Fruit fly (Drosophila melanogaster) whole organism, wandering third instar larva: ENCODE measurements around the gene Datp.

Experiments
- Abd-B ChIP-seq: fragments of >200 bp; optimal IDR thresholded peaks from 2 replicates; lab custom pipeline; 2017; ENCODE audit warnings: missing biosample characterization, missing genetic modification characterization
- CG32264 ChIP-seq: fragments of 200-800 bp; sonication (Bioruptor generic); optimal IDR thresholded peaks from 2 replicates; lab custom pipeline; 2016; ENCODE audit warnings: missing biosample characterization, missing genetic modification characterization
- CG9705 ChIP-seq: fragments of 200-800 bp; sonication (Bioruptor generic); optimal IDR thresholded peaks from 2 replicates; lab custom pipeline; 2018; ENCODE audit warnings: missing biosample characterization, mild to moderate bottlenecking, missing genetic modification characterization
- CrebA ChIP-seq: fragments of 200-800 bp; sonication (Bioruptor generic); optimal IDR thresholded peaks from 2 replicates; lab custom pipeline; 2016; ENCODE audit warnings: missing biosample characterization, mild to moderate bottlenecking, missing genetic modification characterization, borderline replicate concordance
- Dfd ChIP-seq: fragments of >200 bp; optimal IDR thresholded peaks from 2 replicates; lab custom pipeline; 2017; ENCODE audit warnings: missing biosample characterization, missing genetic modification characterization
- Dif ChIP-seq: fragments of 200-275, 200-300 bp; sonication (Bioruptor generic); optimal IDR thresholded peaks from 2 replicates; lab custom pipeline; 2018; ENCODE audit warnings: missing biosample characterization, missing genetic modification characterization; ENCODE audit not compliant: partially characterized antibody
- GATAd ChIP-seq: sonication (Bioruptor generic); optimal IDR thresholded peaks from 2 replicates; lab custom pipeline; 2016; ENCODE audit warnings: missing biosample characterization, missing genetic modification characterization
- HLH106 ChIP-seq: fragments of 200-800 bp; optimal IDR thresholded peaks from 3 replicates; lab custom pipeline; 2019; ENCODE audit warnings: missing biosample characterization, mild to moderate bottlenecking, missing genetic modification characterization, moderate library complexity
- Hnf4 ChIP-seq: fragments of 200-800 bp; sonication (Bioruptor generic); optimal IDR thresholded peaks from 2 replicates; lab custom pipeline; 2016; ENCODE audit warnings: missing biosample characterization, mild to moderate bottlenecking, missing genetic modification characterization
- Hr78 ChIP-seq: fragments of >200 bp; optimal IDR thresholded peaks from 2 replicates; lab custom pipeline; 2017; ENCODE audit warnings: missing biosample characterization, missing genetic modification characterization
- Hr83 ChIP-seq: fragments of 200-300 bp; sonication (Bioruptor generic); optimal IDR thresholded peaks from 2 replicates; lab custom pipeline; 2016; ENCODE audit warnings: missing biosample characterization, mild to moderate bottlenecking, missing genetic modification characterization, moderate library complexity; ENCODE audit not compliant: poor library complexity, severe bottlenecking
- Jra ChIP-seq: sonication (Bioruptor generic); optimal IDR thresholded peaks from 2 replicates; lab custom pipeline; 2016; ENCODE audit warnings: missing biosample characterization, missing genetic modification characterization
- Mio ChIP-seq: sonication (Bioruptor generic); optimal IDR thresholded peaks from 2 replicates; lab custom pipeline; 2016; ENCODE audit warnings: missing biosample characterization, missing genetic modification characterization
- Myc ChIP-seq: fragments of >200 bp; optimal IDR thresholded peaks from 2 replicates; lab custom pipeline; 2017
- N ChIP-seq: fragments of >200 bp; optimal IDR thresholded peaks from 2 replicates; lab custom pipeline; 2018; ENCODE audit warnings: missing biosample characterization, missing external identifiers, missing genetic modification characterization
- OdsH ChIP-seq: fragments of 200-800 bp; sonication (Bioruptor generic); optimal IDR thresholded peaks from 2 replicates; lab custom pipeline; 2016; ENCODE audit warnings: missing biosample characterization, mild to moderate bottlenecking, missing genetic modification characterization
- Rel ChIP-seq, 2 experiments: fragments of 200-800 bp; sonication (Bioruptor generic) in 1 of 2; optimal IDR thresholded peaks; 2 replicates in 1 of 2; 3 replicates in 1 of 2; lab custom pipeline; 2016 to 2019; ENCODE audit warnings: mild to moderate bottlenecking in 2 of 2, missing biosample characterization in 2 of 2, missing genetic modification characterization in 2 of 2, moderate library complexity in 1 of 2
- Sp1 ChIP-seq: fragments of 200-800 bp; sonication (Bioruptor generic); optimal IDR thresholded peaks from 3 replicates; lab custom pipeline; 2019; ENCODE audit warnings: missing biosample characterization, mild to moderate bottlenecking, missing genetic modification characterization, moderate library complexity
- Vsx2 ChIP-seq: fragments of 200-300, 225-300 bp; sonication (Bioruptor generic); optimal IDR thresholded peaks from 2 replicates; lab custom pipeline; 2018; ENCODE audit warnings: missing biosample characterization, missing genetic modification characterization; ENCODE audit not compliant: partially characterized antibody
- br ChIP-seq: fragments of 200-800 bp; sonication (Bioruptor generic); optimal IDR thresholded peaks from 2 replicates; lab custom pipeline; 2016; ENCODE audit warnings: missing biosample characterization, missing genetic modification characterization
- brk ChIP-seq: fragments of 200-800 bp; sonication (Bioruptor generic); optimal IDR thresholded peaks from 2 replicates; lab custom pipeline; 2016; ENCODE audit warnings: missing biosample characterization, mild to moderate bottlenecking, missing genetic modification characterization
- dl ChIP-seq, 2 experiments: fragments of 175-275, 200-275 bp in 1 of 2; fragments of 200-275 bp in 1 of 2; sonication (Bioruptor generic); optimal IDR thresholded peaks; lab custom pipeline; 2018; ENCODE audit warnings: mild to moderate bottlenecking in 2 of 2, missing biosample characterization in 2 of 2, missing genetic modification characterization in 2 of 2, moderate library complexity in 2 of 2; ENCODE audit not compliant: partially characterized antibody in 2 of 2, insufficient read depth in 1 of 2
- dmrt93B ChIP-seq: fragments of 200-800 bp; sonication (Bioruptor generic); optimal IDR thresholded peaks from 2 replicates; lab custom pipeline; 2018; ENCODE audit warnings: missing biosample characterization, mild to moderate bottlenecking, missing genetic modification characterization
- dsf ChIP-seq: sonication (Bioruptor generic); optimal IDR thresholded peaks from 2 replicates; lab custom pipeline; 2016; ENCODE audit warnings: missing biosample characterization, missing genetic modification characterization, borderline replicate concordance
- ey ChIP-seq: fragments of 200-800 bp; sonication (Bioruptor generic); optimal IDR thresholded peaks from 2 replicates; lab custom pipeline; 2016; ENCODE audit warnings: missing biosample characterization, missing genetic modification characterization
- foxo ChIP-seq, 2 experiments: fragments of 200-800 bp; sonication (Bioruptor generic); optimal IDR thresholded peaks; 2 replicates in 1 of 2; 3 replicates in 1 of 2; lab custom pipeline; 2016 to 2017; ENCODE audit warnings: missing biosample characterization in 2 of 2, missing genetic modification characterization in 2 of 2
- fru ChIP-seq: fragments of 200-800 bp; sonication (Bioruptor generic); optimal IDR thresholded peaks from 3 replicates; lab custom pipeline; 2016; ENCODE audit warnings: missing biosample characterization, mild to moderate bottlenecking, missing genetic modification characterization
- h ChIP-seq: fragments of 200-800 bp; sonication (Bioruptor generic); optimal IDR thresholded peaks from 3 replicates; lab custom pipeline; 2016; ENCODE audit warnings: missing biosample characterization, mild to moderate bottlenecking, missing genetic modification characterization
- jim ChIP-seq: fragments of 175-275, 200-325 bp; sonication (Bioruptor generic); optimal IDR thresholded peaks from 2 replicates; lab custom pipeline; 2016; ENCODE audit warnings: missing biosample characterization, mild to moderate bottlenecking, missing genetic modification characterization
- lola ChIP-seq: fragments of >200 bp; optimal IDR thresholded peaks from 2 replicates; lab custom pipeline; 2017; ENCODE audit warnings: missing biosample characterization, missing genetic modification characterization
- pan ChIP-seq: fragments of >200 bp; optimal IDR thresholded peaks from 2 replicates; lab custom pipeline; 2017
- psq ChIP-seq: fragments of 200-800 bp; sonication (Bioruptor generic); optimal IDR thresholded peaks from 3 replicates; lab custom pipeline; 2017; ENCODE audit warnings: missing biosample characterization, mild to moderate bottlenecking, missing genetic modification characterization, moderate library complexity
- rgr ChIP-seq: fragments of 200-800 bp; sonication (Bioruptor generic); optimal IDR thresholded peaks from 3 replicates; lab custom pipeline; 2016; ENCODE audit warnings: missing biosample characterization, mild to moderate bottlenecking, missing genetic modification characterization
- sage ChIP-seq: fragments of 200-800 bp; sonication (Bioruptor generic); optimal IDR thresholded peaks from 2 replicates; lab custom pipeline; 2016; ENCODE audit warnings: missing biosample characterization, mild to moderate bottlenecking, missing genetic modification characterization
- sv ChIP-seq: fragments of 200-800 bp; sonication (Bioruptor generic); optimal IDR thresholded peaks from 3 replicates; lab custom pipeline; 2016; ENCODE audit warnings: missing biosample characterization, missing genetic modification characterization
- tai ChIP-seq: sonication (Bioruptor generic); optimal IDR thresholded peaks from 2 replicates; lab custom pipeline; 2016; ENCODE audit warnings: missing biosample characterization, missing genetic modification characterization
- usp ChIP-seq: fragments of >200 bp; optimal IDR thresholded peaks from 2 replicates; lab custom pipeline; 2017; ENCODE audit warnings: missing biosample characterization, missing genetic modification characterization
- woc ChIP-seq: sonication (Bioruptor generic); optimal IDR thresholded peaks from 2 replicates; lab custom pipeline; 2016; ENCODE audit warnings: missing biosample characterization, mild to moderate bottlenecking, missing genetic modification characterization

The Datp gene

DNA sequence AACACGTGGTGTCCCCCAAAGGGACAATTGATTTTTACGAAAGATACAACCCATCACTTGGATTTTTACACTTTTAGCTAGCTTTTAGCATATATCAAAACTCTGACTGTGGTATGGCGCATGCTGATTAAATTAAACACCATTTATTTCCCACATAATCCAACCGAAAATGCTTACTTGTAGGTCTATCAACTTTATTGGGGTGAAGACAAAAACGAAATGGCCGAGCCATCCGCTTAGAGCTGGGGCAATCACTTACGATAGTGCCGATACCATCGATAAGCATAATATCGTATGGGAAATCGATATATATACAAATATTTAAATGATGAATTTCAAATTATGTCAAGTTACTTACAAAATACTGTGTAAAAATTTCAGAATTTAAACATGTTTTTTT is 41.3 kb downstream of the Datp start, which contains the start of gene RpS2 (continued):
- TF ChIP-seq dsf: peak; percentile 47
- TF ChIP-seq woc: no peak
- no peak for TF ChIP-seq CrebA (GFP tag; lab: Kevin White, UChicago)
- TF ChIP-seq Hnf4 (GFP tag; lab: Kevin White, UChicago): peak; percentile 79
- TF ChIP-seq Jra (GFP tag; lab: Kevin White, UChicago): peak; percentile 47
- TF ChIP-seq Myc (lab: Kevin White, UChicago): peak; percentile 53
- no peak for TF ChIP-seq N (GFP tag; lab: Kevin White, UChicago)
- TF ChIP-seq CG32264 (GFP tag; lab: Kevin White, UChicago): no peak
- TF ChIP-seq brk (GFP tag; lab: Kevin White, UChicago): peak; percentile 83
- TF ChIP-seq Dfd (GFP tag; lab: Kevin White, UChicago): no peak

DNA sequence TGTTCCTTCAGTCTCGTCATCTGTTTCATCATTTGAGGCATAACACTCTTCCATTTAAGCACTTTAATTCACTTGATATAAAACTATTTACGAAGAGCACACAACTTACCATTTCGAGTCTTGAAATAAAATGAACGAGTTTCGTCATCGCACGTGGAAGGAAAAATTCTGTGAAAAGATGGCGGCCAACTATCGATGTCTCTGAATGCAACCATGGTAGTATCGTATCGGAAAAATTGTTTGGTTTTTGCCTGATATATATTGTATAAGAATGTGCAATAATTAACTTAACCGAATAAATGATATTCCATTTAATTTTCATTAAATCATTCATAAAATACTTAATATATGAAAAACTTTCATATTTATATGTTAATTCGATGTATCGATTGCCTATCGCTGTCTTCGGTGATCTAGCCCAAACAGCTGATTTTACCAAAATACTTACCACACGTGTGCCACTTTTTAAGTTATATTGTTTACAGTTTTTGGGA is 43.7 kb downstream of the Datp start, which contains the start of gene Bka:
TSS of gene Bka (plus strand) at position 417 of the 494 bp plus-strand sequence.
- peak; percentile 36 for TF ChIP-seq br
- no peak for TF ChIP-seq CrebA (GFP tag; lab: Kevin White, UChicago)
- peak; percentile 60 for TF ChIP-seq OdsH (GFP tag; lab: Kevin White, UChicago)
- no peak for TF ChIP-seq usp (GFP tag; lab: Kevin White, UChicago)
- TF ChIP-seq sv (GFP tag; lab: Kevin White, UChicago): peak; percentile 52
- TF ChIP-seq fru (GFP tag; lab: Kevin White, UChicago): no peak
- TF ChIP-seq ey (GFP tag; lab: Kevin White, UChicago): no peak
- TF ChIP-seq woc: no peak
- TF ChIP-seq Mio (GFP tag; lab: Kevin White, UChicago): no peak
- no peak for TF ChIP-seq Hr83 (GFP tag; lab: Kevin White, UChicago)
- no peak for TF ChIP-seq pan (lab: Kevin White, UChicago)
- no peak for TF ChIP-seq tai (GFP tag; lab: Kevin White, UChicago)
- no peak for TF ChIP-seq Jra (GFP tag; lab: Kevin White, UChicago)
- peak; percentile 55 for TF ChIP-seq sage (GFP tag; lab: Kevin White, UChicago)
- TF ChIP-seq Myc (lab: Kevin White, UChicago): peak; percentile 82
- TF ChIP-seq psq: peak; percentile 21
- TF ChIP-seq N (GFP tag; lab: Kevin White, UChicago): no peak
- TF ChIP-seq CG32264 (GFP tag; lab: Kevin White, UChicago): no peak
- TF ChIP-seq dmrt93B: no peak
- no peak for TF ChIP-seq Rel (GFP tag; optimal IDR thresholded peaks at IDR 0.05; lab: Kevin White, UChicago)
- TF ChIP-seq Rel (tag; optimal IDR thresholded peaks at IDR 0.05; lab: Kevin White, UChicago): peak; percentile 50
- TF ChIP-seq Vsx2 (GFP tag; lab: Kevin White, UChicago): no peak
- TF ChIP-seq Dfd (GFP tag; lab: Kevin White, UChicago): no peak
- no peak for TF ChIP-seq dsf
- TF ChIP-seq jim (GFP tag; lab: Kevin White, UChicago): no peak
- no peak for TF ChIP-seq dl (GFP tag; optimal IDR thresholded peaks at IDR 0.05; lab: Kevin White, UChicago; ENCODE audit: insufficient read depth in 1 of 2, partially characterized antibody in 2 of 2)
- no peak for TF ChIP-seq Abd-B (GFP tag; lab: Kevin White, UChicago)
- TF ChIP-seq brk (GFP tag; lab: Kevin White, UChicago): peak; percentile 86
- TF ChIP-seq GATAd: no peak
- TF ChIP-seq Hnf4 (GFP tag; lab: Kevin White, UChicago): peak; percentile 66
- TF ChIP-seq Dif (GFP tag; lab: Kevin White, UChicago): no peak
- TF ChIP-seq Sp1 (GFP tag; lab: Kevin White, UChicago): peak; percentile 76
- peak; percentile 30 for TF ChIP-seq CG9705 (GFP tag; lab: Kevin White, UChicago)
- peak; percentile 56 for TF ChIP-seq h (GFP tag; lab: Kevin White, UChicago)
- peak; percentile 49 for TF ChIP-seq HLH106 (tag; lab: Kevin White, UChicago)
- peak; percentile 76 for TF ChIP-seq rgr (GFP tag; lab: Kevin White, UChicago)
- TF ChIP-seq foxo (GFP tag; optimal IDR thresholded peaks at IDR 0.05; lab: Kevin White, UChicago): peak in 1 of 2 experiments; percentile 43
- no peak for TF ChIP-seq lola (GFP tag; lab: Kevin White, UChicago)
- no peak for TF ChIP-seq Hr78 (GFP tag; lab: Kevin White, UChicago)
- TF ChIP-seq, all 38 proteins: peak for 15
